Worm (Caenorhabditis elegans): ENCODE measurements around the gene K11H3.8.

K11H3.8 gene

ce11 chrIII:9818763-9819162 lies 16.2 kb upstream of the K11H3.8 start, which contains the start of gene panl-3 (continued):
- TF ChIP-seq eyg-1 (tag; optimal IDR thresholded peaks at IDR 0.05): no peak
- no peak for TF ChIP-seq fax-1 (tag; optimal IDR thresholded peaks at IDR 0.05)
- peak; percentile 40 for TF ChIP-seq pros-1 (tag; optimal IDR thresholded peaks at IDR 0.05)
- TF ChIP-seq sox-2 (GFP tag; IDR thresholded peaks at IDR 0.05): no peak
- TF ChIP-seq C08G9.2 (tag; optimal IDR thresholded peaks at IDR 0.05): peak; percentile 32
- no peak for TF ChIP-seq odd-2 (tag; optimal IDR thresholded peaks at IDR 0.05)
- TF ChIP-seq mec-3 (tag; optimal IDR thresholded peaks at IDR 0.05; ENCODE audit: borderline replicate concordance): no peak
- TF ChIP-seq ceh-34 (tag; optimal IDR thresholded peaks at IDR 0.05): peak; percentile 33
- TF ChIP-seq zip-5 (tag; optimal IDR thresholded peaks at IDR 0.05): no peak
- TF ChIP-seq tbx-2 (tag; optimal IDR thresholded peaks at IDR 0.05): peak; percentile 77

ce11 chrIII:9822942-9823341 lies 12.0 kb upstream of the K11H3.8 start, which contains the start of gene arl-5:
arl-5 (plus strand) TSS chrIII:9823242.
- TF ChIP-seq hlh-15 (tag; optimal IDR thresholded peaks at IDR 0.05): no peak
- no peak for TF ChIP-seq K09A11.1 (tag; optimal IDR thresholded peaks at IDR 0.05; ENCODE audit: insufficient read depth)
- TF ChIP-seq ceh-2 (tag; optimal IDR thresholded peaks at IDR 0.05): no peak
- TF ChIP-seq npax-4 (tag; optimal IDR thresholded peaks at IDR 0.05): no peak
- TF ChIP-seq nhr-11 (tag; optimal IDR thresholded peaks at IDR 0.05): no peak

ce11 chrIII:9823748-9824147 lies 11.2 kb upstream of the K11H3.8 start:
- TF ChIP-seq sox-2 (GFP tag; IDR thresholded peaks at IDR 0.05) (no peak), hlh-15 (tag; optimal IDR thresholded peaks at IDR 0.05) (no peak), tbx-7 (tag; optimal IDR thresholded peaks at IDR 0.05) (no peak), tbx-2 (tag; optimal IDR thresholded peaks at IDR 0.05) (no peak), ceh-6 (GFP tag; optimal IDR thresholded peaks at IDR 0.05) (no peak), ref-2 (tag; optimal IDR thresholded peaks at IDR 0.05) (no peak), ceh-30 (tag; optimal IDR thresholded peaks at IDR 0.05) (no peak), ceh-31 (tag; optimal IDR thresholded peaks at IDR 0.05) (no peak), sdc-2 (tag; optimal IDR thresholded peaks at IDR 0.05) (no peak), nhr-232 (tag; optimal IDR thresholded peaks at IDR 0.05) (no peak), unc-55 (GFP tag; optimal IDR thresholded peaks at IDR 0.05) (no peak), pag-3 (tag; optimal IDR thresholded peaks at IDR 0.05; ENCODE audit: borderline replicate concordance) (no peak), T23F11.4 (GFP tag; optimal IDR thresholded peaks at IDR 0.05) (no peak), pha-2 (tag; optimal IDR thresholded peaks at IDR 0.05) (no peak), ceh-14 (tag; optimal IDR thresholded peaks at IDR 0.05) (no peak), syd-9 (tag; optimal IDR thresholded peaks at IDR 0.05) (no peak)

- no peak for TF ChIP-seq pros-1 (tag; optimal IDR thresholded peaks at IDR 0.05)
- no peak for TF ChIP-seq fkh-10 (GFP tag; optimal IDR thresholded peaks at IDR 0.05)
- no peak for TF ChIP-seq K09A11.1 (tag; optimal IDR thresholded peaks at IDR 0.05; ENCODE audit: insufficient read depth)
- no peak for TF ChIP-seq unc-42 (tag; optimal IDR thresholded peaks at IDR 0.05)
- no peak for TF ChIP-seq gmeb-2 (tag; optimal IDR thresholded peaks at IDR 0.05)
- no peak for TF ChIP-seq hlh-8 (tag; optimal IDR thresholded peaks at IDR 0.05)
- no peak for TF ChIP-seq F13H6.1 (tag; optimal IDR thresholded peaks at IDR 0.05)
- no peak for TF ChIP-seq ama-1 (optimal IDR thresholded peaks at IDR 0.05)
- no peak for TF ChIP-seq hlh-13 (GFP tag; optimal IDR thresholded peaks at IDR 0.05)
- no peak for TF ChIP-seq sox-4 (tag; optimal IDR thresholded peaks at IDR 0.05)
- TF ChIP-seq pag-3 (tag; optimal IDR thresholded peaks at IDR 0.05; ENCODE audit: borderline replicate concordance): no peak
- TF ChIP-seq C38D4.7 (GFP tag; optimal IDR thresholded peaks at IDR 0.05): no peak
- no peak for TF ChIP-seq C08G9.2 (tag; optimal IDR thresholded peaks at IDR 0.05)
- no peak for TF ChIP-seq K02D7.2 (tag; optimal IDR thresholded peaks at IDR 0.05)
- TF ChIP-seq mec-3 (tag; optimal IDR thresholded peaks at IDR 0.05; ENCODE audit: borderline replicate concordance): no peak
- no peak for TF ChIP-seq pqm-1 (tag; optimal IDR thresholded peaks at IDR 0.05)
- TF ChIP-seq ets-4 (tag; optimal IDR thresholded peaks at IDR 0.05): no peak
- TF ChIP-seq ceh-18 (tag; optimal IDR thresholded peaks at IDR 0.05): no peak
- no peak for TF ChIP-seq ceh-14 (tag; optimal IDR thresholded peaks at IDR 0.05)
These were observed 10.6 kb upstream of the K11H3.8 start, which contains the start of gene lin-52 for ce11 chrIII:9824330-9824934. lin-52 (minus strand) TSS chrIII:9824750.
